Worm (Caenorhabditis elegans) whole organism, L2 larva: ENCODE measurements around the gene ZK697.14.

Source experiments
- C34F6.9 ChIP-seq: fragments of 150-350 bp; optimal IDR thresholded peaks from 2 replicates; lab custom pipeline; 2014; ENCODE audit warnings: missing biosample characterization, missing genetic modification characterization
- R02D3.7 ChIP-seq: fragments of 150-350 bp; optimal IDR thresholded peaks from 2 replicates; lab custom pipeline; 2014; ENCODE audit warnings: missing biosample characterization, missing genetic modification characterization
- Y55F3AM.14 ChIP-seq: fragments of 200-800 bp; sonication (Bioruptor generic); optimal IDR thresholded peaks from 2 replicates; lab custom pipeline; 2018; ENCODE audit warnings: mild to moderate bottlenecking, missing genetic modification characterization, missing compliant biosample characterization
- ZK546.5 ChIP-seq: sonication (generic microtip); optimal IDR thresholded peaks from 2 replicates; lab custom pipeline; 2017; ENCODE audit warnings: missing biosample characterization, missing genetic modification characterization
- alr-1 ChIP-seq: fragments of 150-350 bp; optimal IDR thresholded peaks from 2 replicates; lab custom pipeline; 2014; ENCODE audit warnings: missing biosample characterization, missing genetic modification characterization
- aly-2 ChIP-seq: fragments of 150-350 bp; optimal IDR thresholded peaks from 2 replicates; lab custom pipeline; 2014; ENCODE audit warnings: missing biosample characterization, missing genetic modification characterization
- ama-1 ChIP-seq: fragments of 150-350 bp; optimal IDR thresholded peaks from 2 replicates; lab custom pipeline; 2018; ENCODE audit warnings: inconsistent platforms
- blmp-1 ChIP-seq: sonication (generic microtip); optimal IDR thresholded peaks from 2 replicates; lab custom pipeline; 2017; ENCODE audit warnings: missing genetic modification characterization, mild to moderate bottlenecking, missing compliant biosample characterization, antibody characterized with exemption, moderate library complexity; ENCODE audit not compliant: insufficient read depth
- ceh-16 ChIP-seq: fragments of 150-350 bp; optimal IDR thresholded peaks from 2 replicates; lab custom pipeline; 2014; ENCODE audit warnings: missing biosample characterization, missing genetic modification characterization
- ceh-82 ChIP-seq: fragments of 150-350 bp; optimal IDR thresholded peaks from 2 replicates; lab custom pipeline; 2014; ENCODE audit warnings: missing biosample characterization, missing genetic modification characterization
- crh-2 ChIP-seq: sonication (generic microtip); optimal IDR thresholded peaks from 2 replicates; lab custom pipeline; 2017; ENCODE audit warnings: missing biosample characterization, missing genetic modification characterization
- dmd-4 ChIP-seq: sonication (generic microtip); optimal IDR thresholded peaks from 2 replicates; lab custom pipeline; 2017; ENCODE audit warnings: missing biosample characterization, missing genetic modification characterization
- egl-27 ChIP-seq: sonication (generic microtip); optimal IDR thresholded peaks from 3 replicates; lab custom pipeline; 2017; ENCODE audit warnings: missing biosample characterization, missing genetic modification reagents, missing genetic modification characterization
- elt-1 ChIP-seq: fragments of 150-350 bp; optimal IDR thresholded peaks from 2 replicates; lab custom pipeline; 2014; ENCODE audit warnings: missing biosample characterization, missing genetic modification characterization
- elt-3 ChIP-seq: sonication (generic microtip); optimal IDR thresholded peaks from 2 replicates; lab custom pipeline; 2017; ENCODE audit warnings: missing biosample characterization, missing genetic modification characterization
- fos-1 ChIP-seq: fragments of 150-350 bp; optimal IDR thresholded peaks from 2 replicates; lab custom pipeline; 2014; ENCODE audit warnings: missing biosample characterization, missing genetic modification characterization
- lin-11 ChIP-seq: fragments of 150-350 bp; sonication (generic microtip); optimal IDR thresholded peaks from 2 replicates; lab custom pipeline; 2014; ENCODE audit warnings: missing biosample characterization, missing genetic modification characterization, inconsistent platforms, mixed read lengths
- lin-13 ChIP-seq: fragments of 150-350 bp; optimal IDR thresholded peaks from 2 replicates; lab custom pipeline; 2014; ENCODE audit warnings: missing biosample characterization, missing genetic modification reagents, missing genetic modification characterization
- lin-39 ChIP-seq: fragments of 150-350 bp; optimal IDR thresholded peaks from 2 replicates; lab custom pipeline; 2014; ENCODE audit warnings: missing biosample characterization, missing genetic modification reagents, missing genetic modification characterization
- mab-5 ChIP-seq: fragments of 150-350 bp; optimal IDR thresholded peaks from 2 replicates; lab custom pipeline; 2014; ENCODE audit warnings: missing biosample characterization, missing genetic modification characterization
- mbf-1 ChIP-seq: sonication (generic microtip); optimal IDR thresholded peaks from 2 replicates; lab custom pipeline; 2017; ENCODE audit warnings: missing biosample characterization, missing genetic modification characterization
- mdl-1 ChIP-seq, 2 experiments: fragments of 150-350 bp in 1 of 2; sonication (generic microtip) in 1 of 2; optimal IDR thresholded peaks; 2 replicates each; lab custom pipeline; 2017; ENCODE audit warnings: missing biosample characterization in 2 of 2, missing genetic modification characterization in 2 of 2
- nhr-10 ChIP-seq: sonication (generic microtip); optimal IDR thresholded peaks from 2 replicates; lab custom pipeline; 2017; ENCODE audit warnings: missing biosample characterization, missing genetic modification characterization
- nhr-11 ChIP-seq: fragments of 150-350 bp; optimal IDR thresholded peaks from 2 replicates; lab custom pipeline; 2014; ENCODE audit warnings: missing biosample characterization, missing genetic modification characterization
- nhr-12 ChIP-seq: fragments of 150-350 bp; optimal IDR thresholded peaks from 2 replicates; lab custom pipeline; 2014; ENCODE audit warnings: missing biosample characterization, missing genetic modification characterization
- nhr-129 ChIP-seq: fragments of 150-350 bp; optimal IDR thresholded peaks from 2 replicates; lab custom pipeline; 2014; ENCODE audit warnings: missing biosample characterization, missing genetic modification characterization
- nhr-21 ChIP-seq: fragments of 150-350 bp; optimal IDR thresholded peaks from 2 replicates; lab custom pipeline; 2014; ENCODE audit warnings: missing biosample characterization, missing genetic modification characterization
- nhr-23 ChIP-seq: fragments of 150-350 bp; optimal IDR thresholded peaks from 2 replicates; lab custom pipeline; 2014; ENCODE audit warnings: missing biosample characterization, missing genetic modification reagents, missing genetic modification characterization
- nhr-237 ChIP-seq: fragments of 150-350 bp; optimal IDR thresholded peaks from 2 replicates; lab custom pipeline; 2014; ENCODE audit warnings: missing biosample characterization, missing genetic modification characterization
- nhr-25 ChIP-seq: fragments of 150-350 bp; sonication (generic microtip); optimal IDR thresholded peaks from 3 replicates; lab custom pipeline; 2014; ENCODE audit warnings: missing biosample characterization, missing genetic modification characterization
- nhr-6 ChIP-seq: fragments of 150-350 bp; optimal IDR thresholded peaks from 2 replicates; lab custom pipeline; 2014; ENCODE audit warnings: missing biosample characterization, missing genetic modification characterization
- nhr-77 ChIP-seq: fragments of 150-350 bp; optimal IDR thresholded peaks from 2 replicates; lab custom pipeline; 2014; ENCODE audit warnings: missing biosample characterization, missing genetic modification characterization
- sem-4 ChIP-seq: fragments of 150-350 bp; optimal IDR thresholded peaks from 2 replicates; lab custom pipeline; 2014; ENCODE audit warnings: missing biosample characterization, missing genetic modification reagents, missing genetic modification characterization
- skn-1 ChIP-seq: sonication (generic microtip); optimal IDR thresholded peaks from 2 replicates; lab custom pipeline; 2017; ENCODE audit warnings: missing biosample characterization, missing genetic modification characterization
- sma-3 ChIP-seq: sonication (generic microtip); optimal IDR thresholded peaks from 2 replicates; lab custom pipeline; 2016; ENCODE audit warnings: missing genetic modification reagents, missing genetic modification characterization, missing compliant biosample characterization
- sma-9 ChIP-seq, 2 experiments: fragments of 150-350 bp in 1 of 2; sonication (generic microtip) in 1 of 2; optimal IDR thresholded peaks; 2 replicates each; lab custom pipeline; 2014 to 2016; ENCODE audit warnings: missing genetic modification characterization in 2 of 2, mild to moderate bottlenecking in 1 of 2, missing biosample characterization in 1 of 2, missing compliant biosample characterization in 1 of 2, missing genetic modification reagents in 1 of 2, moderate library complexity in 1 of 2
- snpc-4 ChIP-seq: fragments of 150-350 bp; optimal IDR thresholded peaks from 2 replicates; lab custom pipeline; 2014; ENCODE audit warnings: missing biosample characterization, missing genetic modification characterization
- unc-55 ChIP-seq: fragments of 150-350 bp; sonication (generic microtip); optimal IDR thresholded peaks from 3 replicates; lab custom pipeline; 2014; ENCODE audit warnings: missing biosample characterization, missing genetic modification reagents, missing genetic modification characterization
- unc-62 ChIP-seq: fragments of 150-350 bp; optimal IDR thresholded peaks from 2 replicates; lab custom pipeline; 2014; ENCODE audit warnings: missing biosample characterization, missing genetic modification reagents, missing genetic modification characterization
- zag-1 ChIP-seq: fragments of 150-350 bp; optimal IDR thresholded peaks from 2 replicates; lab custom pipeline; 2014; ENCODE audit warnings: missing biosample characterization, missing genetic modification characterization
- ztf-1 ChIP-seq: fragments of 200-800 bp; sonication (Bioruptor generic); conservative IDR thresholded peaks from 2 replicates; pipeline ENCODE4 v1.3.6; 2022; ENCODE audit warnings: missing genetic modification characterization, missing compliant biosample characterization
- ztf-11 ChIP-seq: sonication (generic microtip); optimal IDR thresholded peaks from 2 replicates; lab custom pipeline; 2017; ENCODE audit warnings: missing biosample characterization, missing genetic modification characterization
- ztf-4 ChIP-seq: fragments of 150-350 bp; optimal IDR thresholded peaks from 2 replicates; lab custom pipeline; 2014; ENCODE audit warnings: missing biosample characterization, missing genetic modification characterization

Gene ZK697.14

ce11 chrV:1743205-1743870 is 12.2 kb downstream of the ZK697.14 start, which contains the start of gene nhr-256 (continued):
- TF ChIP-seq alr-1 (tag; lab: Kevin White, UChicago) (no peak), mbf-1 (tag; lab: Kevin White, UChicago) (no peak), zag-1 (tag; lab: Kevin White, UChicago) (no peak), C34F6.9 (tag; lab: Kevin White, UChicago) (peak; percentile 73), aly-2 (no peak), ztf-4 (tag; lab: Kevin White, UChicago) (no peak), skn-1 (tag; lab: Kevin White, UChicago) (no peak), egl-27 (tag; lab: Kevin White, UChicago) (peak; percentile 52), ama-1 (lab: Kevin White, UChicago) (no peak), snpc-4 (tag; lab: Kevin White, UChicago) (peak; percentile 18), elt-3 (tag; lab: Kevin White, UChicago) (no peak), ZK546.5 (no peak), nhr-237 (no peak), ztf-1 (GFP tag; lab: Robert Waterston, UW) (no peak), unc-62 (GFP tag; lab: Kevin White, UChicago) (no peak), dmd-4 (tag; lab: Kevin White, UChicago) (no peak), sem-4 (tag; lab: Kevin White, UChicago) (peak; percentile 22), nhr-12 (tag; lab: Kevin White, UChicago) (no peak), lin-13 (peak; percentile 44), sma-3 (peak; percentile 64), R02D3.7 (tag; lab: Kevin White, UChicago) (no peak), Y55F3AM.14 (GFP tag; lab: Kevin White, UChicago) (no peak), mab-5 (tag; lab: Kevin White, UChicago) (peak; percentile 54), nhr-21 (no peak), blmp-1 (peak; percentile 84), nhr-77 (no peak)

DNA sequence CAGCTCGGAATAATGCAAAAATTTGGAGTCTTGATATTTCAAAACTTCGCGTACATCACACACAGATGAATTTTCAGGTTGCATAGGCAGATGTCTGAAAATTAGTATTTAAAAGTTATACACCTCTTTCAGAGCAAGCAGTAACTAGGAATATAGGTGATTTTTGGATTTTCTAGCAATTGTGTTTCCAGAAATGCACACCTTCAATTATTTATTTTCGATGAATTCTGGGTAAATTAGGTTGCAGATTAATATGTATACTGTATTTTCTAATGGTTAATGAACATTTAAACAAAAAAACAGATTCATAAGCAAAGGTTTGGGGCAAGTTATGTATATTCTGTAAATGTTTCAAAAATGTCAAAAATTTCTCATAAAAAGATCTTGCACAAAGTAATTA is 14.4 kb downstream of the ZK697.14 start, which contains the start of gene srab-25:
srab-25 (minus strand) TSS at position 101 of the 400 bp plus-strand sequence.
- TF ChIP-seq ama-1 (lab: Kevin White, UChicago) (no peak), mab-5 (tag; lab: Kevin White, UChicago) (no peak), ceh-16 (tag; lab: Kevin White, UChicago) (no peak), Y55F3AM.14 (GFP tag; lab: Kevin White, UChicago) (no peak), ZK546.5 (no peak), nhr-23 (tag; lab: Kevin White, UChicago) (no peak), lin-39 (tag; lab: Kevin White, UChicago) (no peak), fos-1 (tag; lab: Kevin White, UChicago) (no peak), nhr-25 (tag; lab: Kevin White, UChicago) (no peak), sma-9 (GFP tag; optimal IDR thresholded peaks at IDR 0.05; lab: Kevin White, UChicago) (no peak), sma-9 (tag; optimal IDR thresholded peaks at IDR 0.05; lab: Kevin White, UChicago) (no peak), lin-11 (tag; lab: Kevin White, UChicago) (no peak)

- TF ChIP-seq ztf-1 (GFP tag; lab: Robert Waterston, UW), result no peak
- no peak for TF ChIP-seq nhr-6 (tag; lab: Kevin White, UChicago)
- no peak for TF ChIP-seq zag-1 (tag; lab: Kevin White, UChicago)
Measured at ce11 chrV:1734569-1734968, 20.9 kb downstream of the ZK697.14 start, which contains the start of gene str-160. TSS of gene str-160 (plus strand) at chrV:1734869.

DNA sequence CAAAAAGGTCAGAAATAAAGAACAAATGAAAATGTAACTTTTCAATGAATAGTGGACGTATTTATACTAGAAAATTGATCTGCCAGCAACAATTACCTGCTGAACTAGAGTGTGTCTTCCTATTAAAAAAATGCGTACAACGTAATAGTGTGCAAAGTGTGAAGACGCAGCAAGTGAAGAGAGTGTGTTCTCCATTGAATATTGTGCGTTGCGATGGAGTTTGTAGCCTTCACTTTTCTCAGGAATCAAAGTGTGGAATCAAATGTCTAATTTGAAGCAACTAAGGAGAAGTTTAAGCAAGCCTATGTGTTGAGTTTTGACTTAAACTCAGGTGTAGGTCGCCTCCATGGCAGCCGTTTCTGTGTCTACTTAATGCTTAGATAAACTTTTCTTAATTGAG is 23.6 kb downstream of the ZK697.14 start, which contains the start of gene gst-21:
gst-21 (minus strand) TSS at position 101 of the 400 bp plus-strand sequence.
- TF ChIP-seq nhr-77, result no peak

DNA sequence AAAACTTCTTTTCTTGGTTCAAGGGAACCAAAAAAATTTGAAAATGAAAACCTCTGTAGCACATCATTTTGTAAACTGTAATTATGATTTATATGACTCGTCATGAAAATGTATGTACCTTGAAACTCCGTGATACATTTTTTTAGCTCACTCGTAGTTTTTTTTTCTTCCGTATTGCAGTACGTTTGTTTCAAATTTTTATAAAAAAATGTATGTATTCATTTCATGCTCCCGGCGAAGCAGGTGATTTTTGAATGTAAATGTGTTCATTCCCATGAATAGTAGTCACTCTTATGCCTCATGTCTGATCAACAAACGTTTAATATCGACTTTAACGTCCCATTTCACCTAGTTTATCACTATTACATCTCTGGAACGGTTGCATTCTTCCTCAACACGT is 30.1 kb downstream of the ZK697.14 start, which contains the start of gene sri-27:
sri-27 (plus strand) TSS at position 301 of the 400 bp plus-strand sequence.
- TF ChIP-seq nhr-12 (tag; lab: Kevin White, UChicago), result no peak
- TF ChIP-seq nhr-129 (tag; lab: Kevin White, UChicago), result no peak
- no peak for TF ChIP-seq ceh-16 (tag; lab: Kevin White, UChicago)
- no peak for TF ChIP-seq skn-1 (tag; lab: Kevin White, UChicago)
- TF ChIP-seq nhr-6 (tag; lab: Kevin White, UChicago), result no peak
- no peak for TF ChIP-seq ceh-82
- no peak for TF ChIP-seq nhr-237
- no peak for TF ChIP-seq nhr-77
- TF ChIP-seq nhr-11 (tag; lab: Kevin White, UChicago), result no peak
- TF ChIP-seq elt-1 (tag; lab: Kevin White, UChicago), result no peak
- TF ChIP-seq mdl-1 (tag; optimal IDR thresholded peaks at IDR 0.05; lab: Kevin White, UChicago), result no peak
- TF ChIP-seq ztf-11 (tag; lab: Kevin White, UChicago), result no peak
- TF ChIP-seq egl-27 (tag; lab: Kevin White, UChicago), result no peak
- no peak for TF ChIP-seq nhr-10 (tag; lab: Kevin White, UChicago)
- TF ChIP-seq sem-4 (tag; lab: Kevin White, UChicago), result no peak
- TF ChIP-seq mab-5 (tag; lab: Kevin White, UChicago), result no peak
- TF ChIP-seq ZK546.5, result no peak
- TF ChIP-seq lin-13, result no peak
- no peak for TF ChIP-seq crh-2 (tag; lab: Kevin White, UChicago)
- TF ChIP-seq unc-55, result no peak
